Worm (Caenorhabditis elegans) whole organism, L3 larva: ENCODE measurements around the gene alh-10.
A peak's percentile ranks its signal among the peaks of the same experiment; 100 is the strongest.

Experiments used
- ama-1 ChIP-seq: fragments of 150-350 bp; optimal IDR thresholded peaks from 2 replicates; lab custom pipeline; 2018
- ceh-9 ChIP-seq: sonication (generic microtip); optimal IDR thresholded peaks from 2 replicates; lab custom pipeline; 2018; ENCODE audit warnings: missing biosample characterization, missing genetic modification characterization
- daf-12 ChIP-seq: fragments of 150-350 bp; optimal IDR thresholded peaks from 2 replicates; lab custom pipeline; 2014; ENCODE audit warnings: missing biosample characterization, missing genetic modification reagents, missing genetic modification characterization
- nhr-23 ChIP-seq: fragments of 150-350 bp; optimal IDR thresholded peaks from 2 replicates; lab custom pipeline; 2014; ENCODE audit warnings: missing biosample characterization, missing genetic modification reagents, missing genetic modification characterization

ce11 chrX:7181627-7182026 is 38.2 kb upstream of the alh-10 start:
- TF ChIP-seq nhr-23 (tag; lab: Kevin White, UChicago) (peak; percentile 98), daf-12 (tag; lab: Kevin White, UChicago) (no peak), ceh-9 (no peak), ama-1 (no peak)
